Worm (Caenorhabditis elegans) whole organism, early embryonic: Measurements from ENCODE around the gene Y40H4A.2.

Experiments
- ama-1 ChIP-seq: fragments of 150-350 bp; optimal IDR thresholded peaks from 2 replicates; lab custom pipeline; 2014
- ceh-13 ChIP-seq: fragments of 200-800 bp; sonication (Bioruptor generic); optimal IDR thresholded peaks from 2 replicates; lab custom pipeline; 2018; ENCODE audit warnings: mild to moderate bottlenecking, missing genetic modification characterization, missing compliant biosample characterization
- hmg-4 ChIP-seq: fragments of 200-800 bp; sonication (Bioruptor generic); optimal IDR thresholded peaks from 2 replicates; lab custom pipeline; 2018; ENCODE audit warnings: mild to moderate bottlenecking, missing genetic modification characterization, missing compliant biosample characterization
- tbx-11 ChIP-seq: fragments of 200-800 bp; sonication (Bioruptor generic); IDR thresholded peaks from 2 replicates; pipeline ENCODE4 v1.3.6; 2022; ENCODE audit warnings: missing genetic modification characterization, missing compliant biosample characterization

- TF ChIP-seq tbx-11 (GFP tag; lab: Robert Waterston, UW) = no peak
- TF ChIP-seq ceh-13 = no peak
- TF ChIP-seq ama-1 (lab: Kevin White, UChicago) = no peak
- no peak for TF ChIP-seq hmg-4 (GFP tag; lab: Kevin White, UChicago)
Measured at ce11 chrV:14546569-14546968, 38.7 kb downstream of the Y40H4A.2 start, which contains the start of gene C53A5.13.
